Worm (Caenorhabditis elegans) whole organism, young adult: ENCODE measurements around the gene gut-2.

Source experiments
- B0336.3 ChIP-seq: fragments of 200-800 bp; sonication (Bioruptor generic); IDR thresholded peaks from 2 replicates; pipeline ENCODE4 v1.3.6; 2022; ENCODE audit warnings: missing genetic modification characterization, missing compliant biosample characterization
- F37B4.10 ChIP-seq: fragments of 200-800 bp; sonication (Bioruptor generic); IDR thresholded peaks from 2 replicates; pipeline ENCODE4 v1.3.6; 2022; ENCODE audit warnings: missing genetic modification characterization, missing compliant biosample characterization
- K11D2.4 ChIP-seq: fragments of 200-800 bp; sonication (Bioruptor generic); IDR thresholded peaks from 2 replicates; pipeline ENCODE4 v1.3.6; 2022; ENCODE audit warnings: missing genetic modification reagents, missing genetic modification characterization, missing compliant biosample characterization
- T26A5.8 ChIP-seq: sonication (generic microtip); optimal IDR thresholded peaks from 2 replicates; lab custom pipeline; 2016; ENCODE audit warnings: missing genetic modification characterization, missing compliant biosample characterization
- Y79H2A.3 ChIP-seq: fragments of 200-800 bp; sonication (Bioruptor generic); conservative IDR thresholded peaks from 2 replicates; pipeline ENCODE4 v1.3.6; 2022; ENCODE audit warnings: missing genetic modification reagents, missing genetic modification characterization, missing compliant biosample characterization
- athp-1 ChIP-seq: sonication (generic microtip); optimal IDR thresholded peaks from 2 replicates; lab custom pipeline; 2017; ENCODE audit warnings: mild to moderate bottlenecking, missing genetic modification characterization, missing compliant biosample characterization
- attf-3 ChIP-seq: fragments of 200-800 bp; sonication (Bioruptor generic); conservative IDR thresholded peaks from 2 replicates; pipeline ENCODE4 v1.3.6; 2022; ENCODE audit warnings: missing genetic modification reagents, missing genetic modification characterization, missing compliant biosample characterization
- ccch-3 ChIP-seq: fragments of 200-800 bp; sonication (Bioruptor generic); optimal IDR thresholded peaks from 2 replicates; lab custom pipeline; 2018; ENCODE audit warnings: mild to moderate bottlenecking, missing genetic modification characterization, missing compliant biosample characterization
- ceh-100 ChIP-seq: fragments of 200-800 bp; sonication (Bioruptor generic); IDR thresholded peaks from 2 replicates; pipeline ENCODE4 v1.3.6; 2022; ENCODE audit warnings: missing genetic modification reagents, missing genetic modification characterization, missing compliant biosample characterization
- ceh-58 ChIP-seq: fragments of 200-800 bp; sonication (Bioruptor generic); IDR thresholded peaks from 2 replicates; pipeline ENCODE4 v1.3.6; 2022; ENCODE audit warnings: missing genetic modification characterization, missing compliant biosample characterization
- dpff-1 ChIP-seq: sonication (generic microtip); optimal IDR thresholded peaks from 2 replicates; lab custom pipeline; 2017; ENCODE audit warnings: mild to moderate bottlenecking, missing genetic modification characterization, missing compliant biosample characterization
- egl-18 ChIP-seq: fragments of 200-800 bp; sonication (Bioruptor generic); IDR thresholded peaks from 2 replicates; pipeline ENCODE4 v1.3.6; 2022; ENCODE audit warnings: missing genetic modification reagents, missing genetic modification characterization, missing compliant biosample characterization
- egrh-3 ChIP-seq: fragments of 200-800 bp; sonication (Bioruptor generic); IDR thresholded peaks from 2 replicates; pipeline ENCODE4 v1.3.6; 2022; ENCODE audit warnings: missing genetic modification reagents, missing genetic modification characterization, missing compliant biosample characterization
- ekl-4 ChIP-seq: fragments of 200-800 bp; sonication (Bioruptor generic); IDR thresholded peaks from 2 replicates; pipeline ENCODE4 v1.3.6; 2022; ENCODE audit warnings: missing genetic modification reagents, missing genetic modification characterization, missing compliant biosample characterization
- fkh-3 ChIP-seq: sonication (generic microtip); optimal IDR thresholded peaks from 2 replicates; lab custom pipeline; 2016; ENCODE audit warnings: mild to moderate bottlenecking, missing genetic modification characterization, missing compliant biosample characterization
- hmg-1.2 ChIP-seq: fragments of 200-800 bp; sonication (Bioruptor generic); IDR thresholded peaks from 2 replicates; pipeline ENCODE4 v1.3.6; 2022; ENCODE audit warnings: missing genetic modification reagents, missing genetic modification characterization, missing compliant biosample characterization
- lin-26 ChIP-seq: fragments of 200-800 bp; sonication (Bioruptor generic); IDR thresholded peaks from 2 replicates; pipeline ENCODE4 v1.3.6; 2022; ENCODE audit warnings: missing genetic modification reagents, missing genetic modification characterization, missing compliant biosample characterization
- lin-40 ChIP-seq: sonication (generic microtip); optimal IDR thresholded peaks from 2 replicates; lab custom pipeline; 2016; ENCODE audit warnings: missing genetic modification characterization, mild to moderate bottlenecking, missing compliant biosample characterization, missing genotype, missing genetic modification reagents
- lsl-1 ChIP-seq: fragments of 200-800 bp; sonication (Bioruptor generic); optimal IDR thresholded peaks from 2 replicates; lab custom pipeline; 2018; ENCODE audit warnings: mild to moderate bottlenecking, missing genetic modification characterization, moderate library complexity, missing compliant biosample characterization
- lsy-27 ChIP-seq: sonication (generic microtip); optimal IDR thresholded peaks from 2 replicates; lab custom pipeline; 2017; ENCODE audit warnings: missing genetic modification characterization, mild to moderate bottlenecking, missing compliant biosample characterization, antibody characterized with exemption, missing genotype, borderline replicate concordance; ENCODE audit not compliant: insufficient read depth
- madf-8 ChIP-seq: fragments of 200-800 bp; sonication (Bioruptor generic); conservative IDR thresholded peaks from 2 replicates; pipeline ENCODE4 v1.3.6; 2022; ENCODE audit warnings: missing genetic modification reagents, missing genetic modification characterization, missing compliant biosample characterization
- mes-4 ChIP-seq: sonication (generic microtip); optimal IDR thresholded peaks from 2 replicates; lab custom pipeline; 2016; ENCODE audit warnings: missing genotype, missing genetic modification characterization, missing compliant biosample characterization
- nfya-2 ChIP-seq: fragments of 200-800 bp; sonication (Bioruptor generic); IDR thresholded peaks from 2 replicates; pipeline ENCODE4 v1.3.6; 2022; ENCODE audit warnings: missing genetic modification reagents, missing genetic modification characterization, missing compliant biosample characterization
- nhr-120 ChIP-seq: fragments of 200-800 bp; sonication (Bioruptor generic); IDR thresholded peaks from 2 replicates; pipeline ENCODE4 v1.3.6; 2022; ENCODE audit warnings: missing genetic modification characterization, missing compliant biosample characterization
- nhr-80 ChIP-seq: sonication (generic microtip); optimal IDR thresholded peaks from 2 replicates; lab custom pipeline; 2016; ENCODE audit warnings: missing genetic modification characterization, missing compliant biosample characterization
- repo-1 ChIP-seq: sonication (generic microtip); optimal IDR thresholded peaks from 2 replicates; lab custom pipeline; 2017; ENCODE audit warnings: mild to moderate bottlenecking, missing genetic modification characterization, missing compliant biosample characterization
- snpc-1.3 ChIP-seq: sonication (generic microtip); optimal IDR thresholded peaks from 2 replicates; lab custom pipeline; 2017; ENCODE audit warnings: missing genetic modification characterization, mild to moderate bottlenecking, missing compliant biosample characterization, antibody characterized with exemption, moderate library complexity, missing genotype, missing genetic modification reagents; ENCODE audit not compliant: insufficient read depth
- tlf-1 ChIP-seq: fragments of 200-800 bp; sonication (Bioruptor generic); optimal IDR thresholded peaks from 2 replicates; lab custom pipeline; 2018; ENCODE audit warnings: mild to moderate bottlenecking, missing genetic modification characterization, missing compliant biosample characterization
- xnd-1 ChIP-seq: sonication (generic microtip); optimal IDR thresholded peaks from 2 replicates; lab custom pipeline; 2016; ENCODE audit warnings: missing genotype, missing genetic modification reagents, missing genetic modification characterization, missing compliant biosample characterization
- ztf-25 ChIP-seq: fragments of 200-800 bp; sonication (Bioruptor generic); IDR thresholded peaks from 2 replicates; pipeline ENCODE4 v1.3.6; 2022; ENCODE audit warnings: missing genetic modification reagents, missing genetic modification characterization, missing compliant biosample characterization
- ztf-28 ChIP-seq: fragments of 200-800 bp; sonication (Bioruptor generic); IDR thresholded peaks from 2 replicates; pipeline ENCODE4 v1.3.6; 2022; ENCODE audit warnings: missing genetic modification reagents, missing genetic modification characterization, missing compliant biosample characterization

gut-2 gene

ce11 chrV:13515115-13515514, 17.6 kb downstream of the gut-2 start, which contains the start of gene semi-1:
TSS of gene semi-1 (minus strand) at chrV:13515215.
- TF ChIP-seq lin-26 (GFP tag; lab: Robert Waterston, UW), result no peak
- no peak for TF ChIP-seq nhr-120 (GFP tag; lab: Robert Waterston, UW)
- TF ChIP-seq ekl-4 (GFP tag; lab: Robert Waterston, UW), result no peak
- no peak for TF ChIP-seq ztf-25 (GFP tag; lab: Robert Waterston, UW)
- no peak for TF ChIP-seq nfya-2
- no peak for TF ChIP-seq ceh-58 (GFP tag; lab: Robert Waterston, UW)
- TF ChIP-seq F37B4.10, result no peak
- no peak for TF ChIP-seq hmg-1.2
- TF ChIP-seq T26A5.8, result no peak
- TF ChIP-seq ceh-100 (GFP tag; lab: Robert Waterston, UW), result no peak
- TF ChIP-seq dpff-1, result no peak

ce11 chrV:13523194-13523593, 25.7 kb downstream of the gut-2 start, which contains the start of gene R11G10.3:
TSS of gene R11G10.3 (plus strand) at chrV:13523494.
- TF ChIP-seq snpc-1.3 (no peak), nhr-80 (tag; lab: Kevin White, UChicago) (no peak), mes-4 (no peak), ccch-3 (no peak), egl-18 (GFP tag; lab: Robert Waterston, UW) (no peak), athp-1 (no peak), Y79H2A.3 (no peak), madf-8 (GFP tag; lab: Robert Waterston, UW) (no peak), repo-1 (no peak), nhr-120 (GFP tag; lab: Robert Waterston, UW) (no peak)

- TF ChIP-seq attf-3 (GFP tag; lab: Robert Waterston, UW), result peak; percentile 86
Measured at ce11 chrV:13527236-13527635, 29.7 kb downstream of the gut-2 start.

ce11 chrV:13529165-13529564, 31.7 kb downstream of the gut-2 start:
- no peak for TF ChIP-seq egrh-3

ce11 chrV:13530698-13531097, 33.2 kb downstream of the gut-2 start, which contains the start of gene ttr-44:
TSS of gene ttr-44 (minus strand) at chrV:13530744.
- TF ChIP-seq tlf-1, result no peak
- TF ChIP-seq nhr-80 (tag; lab: Kevin White, UChicago), result peak; percentile 67
- no peak for TF ChIP-seq lsl-1 (GFP tag; lab: Kevin White, UChicago)
- TF ChIP-seq lsy-27 (tag; lab: Kevin White, UChicago), result no peak
- no peak for TF ChIP-seq B0336.3 (GFP tag; lab: Robert Waterston, UW)
- no peak for TF ChIP-seq fkh-3 (tag; lab: Kevin White, UChicago)
- no peak for TF ChIP-seq lin-40

- TF ChIP-seq xnd-1 (tag; lab: Kevin White, UChicago) (no peak), ztf-28 (GFP tag; lab: Robert Waterston, UW) (no peak), K11D2.4 (no peak), mes-4 (no peak)
Measured at ce11 chrV:13532469-13532868, 35.0 kb downstream of the gut-2 start.
